Worm (Caenorhabditis elegans) whole organism, early embryonic: Measurements from ENCODE around the gene jkk-1.

Experiments used
- B0310.2 ChIP-seq: sonication (generic microtip); optimal IDR thresholded peaks from 2 replicates; lab custom pipeline; 2016; ENCODE audit warnings: mild to moderate bottlenecking, missing genetic modification characterization, missing compliant biosample characterization
- F13C5.2 ChIP-seq: sonication (generic microtip); optimal IDR thresholded peaks from 2 replicates; lab custom pipeline; 2017; ENCODE audit warnings: mild to moderate bottlenecking, missing genetic modification characterization, inconsistent platforms, missing compliant biosample characterization
- aly-1 ChIP-seq: sonication (generic microtip); optimal IDR thresholded peaks from 2 replicates; lab custom pipeline; 2016; ENCODE audit warnings: missing genetic modification characterization, missing compliant biosample characterization
- ama-1 ChIP-seq: fragments of 150-350 bp; optimal IDR thresholded peaks from 2 replicates; lab custom pipeline; 2014
- ceh-13 ChIP-seq: fragments of 200-800 bp; sonication (Bioruptor generic); optimal IDR thresholded peaks from 2 replicates; lab custom pipeline; 2018; ENCODE audit warnings: mild to moderate bottlenecking, missing genetic modification characterization, missing compliant biosample characterization
- ceh-36 ChIP-seq: sonication (generic microtip); optimal IDR thresholded peaks from 2 replicates; lab custom pipeline; 2016; ENCODE audit warnings: missing genetic modification characterization, inconsistent platforms, missing compliant biosample characterization
- ets-7 ChIP-seq: sonication (generic microtip); optimal IDR thresholded peaks from 2 replicates; lab custom pipeline; 2016; ENCODE audit warnings: missing genotype, missing genetic modification characterization, missing compliant biosample characterization
- flt-1 ChIP-seq: fragments of 200-800 bp; sonication (Bioruptor generic); IDR thresholded peaks from 2 replicates; pipeline ENCODE4 v1.3.6; 2022; ENCODE audit warnings: missing genetic modification characterization, missing compliant biosample characterization
- hmbx-1 ChIP-seq: sonication (generic microtip); optimal IDR thresholded peaks from 2 replicates; lab custom pipeline; 2016; ENCODE audit warnings: mild to moderate bottlenecking, missing genetic modification characterization, missing compliant biosample characterization
- hmg-4 ChIP-seq: fragments of 200-800 bp; sonication (Bioruptor generic); optimal IDR thresholded peaks from 2 replicates; lab custom pipeline; 2018; ENCODE audit warnings: mild to moderate bottlenecking, missing genetic modification characterization, missing compliant biosample characterization
- hnd-1 ChIP-seq: sonication (generic microtip); optimal IDR thresholded peaks from 2 replicates; lab custom pipeline; 2016; ENCODE audit warnings: missing genetic modification characterization, missing compliant biosample characterization
- pes-1 ChIP-seq: fragments of 200-800 bp; sonication (Bioruptor generic); IDR thresholded peaks from 2 replicates; pipeline ENCODE4 v1.3.6; 2022; ENCODE audit warnings: missing genetic modification reagents, missing genetic modification characterization, missing compliant biosample characterization
- scrt-1 ChIP-seq: fragments of 200-800 bp; sonication (Bioruptor generic); IDR thresholded peaks from 2 replicates; pipeline ENCODE4 v1.3.6; 2022; ENCODE audit warnings: missing genetic modification characterization, missing compliant biosample characterization
- sea-1 ChIP-seq: fragments of 200-800 bp; sonication (Bioruptor generic); conservative IDR thresholded peaks from 2 replicates; pipeline ENCODE4 v1.3.6; 2022; ENCODE audit warnings: missing genetic modification characterization, missing compliant biosample characterization
- tbx-11 ChIP-seq: fragments of 200-800 bp; sonication (Bioruptor generic); IDR thresholded peaks from 2 replicates; pipeline ENCODE4 v1.3.6; 2022; ENCODE audit warnings: missing genetic modification characterization, missing compliant biosample characterization
- tbx-37 ChIP-seq: fragments of 200-800 bp; sonication (Bioruptor generic); conservative IDR thresholded peaks from 2 replicates; pipeline ENCODE4 v1.3.6; 2022; ENCODE audit warnings: missing genetic modification reagents, missing genetic modification characterization, missing compliant biosample characterization
- tra-4 ChIP-seq: sonication (generic microtip); optimal IDR thresholded peaks from 2 replicates; lab custom pipeline; 2017; ENCODE audit warnings: missing genetic modification characterization, missing compliant biosample characterization

jkk-1 gene

DNA sequence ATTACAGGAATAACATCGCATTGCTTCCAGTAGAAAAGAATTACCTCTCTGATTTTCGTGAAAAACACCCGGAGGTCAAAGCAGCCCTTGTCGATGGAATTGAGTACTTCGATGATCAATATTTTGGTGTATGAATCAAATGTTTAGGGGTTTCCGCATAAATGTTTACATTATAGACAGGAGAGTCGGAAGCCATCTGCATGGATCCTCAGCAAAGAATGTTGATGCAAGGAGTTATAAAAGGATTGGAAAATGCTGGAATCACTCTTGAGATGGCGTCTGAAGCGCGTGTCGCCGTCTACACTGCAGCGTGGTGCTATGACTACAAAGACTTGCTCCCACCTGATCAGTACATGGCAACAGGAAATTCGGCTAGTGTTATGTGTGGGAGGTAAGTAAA lies 46.0 kb downstream of the jkk-1 start, which contains the start of gene C41A3.2:
TSS of gene C41A3.2 (minus strand) at position 101 of the 400 bp plus-strand sequence.
- TF ChIP-seq F13C5.2 (tag; lab: Kevin White, UChicago) (no peak), ets-7 (no peak), aly-1 (tag; lab: Kevin White, UChicago) (no peak), hmbx-1 (tag; lab: Kevin White, UChicago) (no peak), sea-1 (GFP tag; lab: Robert Waterston, UW) (no peak), ceh-36 (tag; lab: Kevin White, UChicago) (no peak), flt-1 (no peak), B0310.2 (no peak), tra-4 (no peak), hnd-1 (no peak), scrt-1 (GFP tag; lab: Robert Waterston, UW) (no peak), hmg-4 (GFP tag; lab: Kevin White, UChicago) (no peak), tbx-37 (GFP tag; lab: Robert Waterston, UW) (no peak), pes-1 (GFP tag; lab: Robert Waterston, UW) (no peak), ama-1 (lab: Kevin White, UChicago) (no peak), tbx-11 (GFP tag; lab: Robert Waterston, UW) (no peak), ceh-13 (no peak)
